Fruit fly (Drosophila melanogaster) whole organism, larva: ENCODE measurements around the gene CG4789.

Experiments
- noc ChIP-seq: fragments of 200-800 bp; sonication (Bioruptor generic); optimal IDR thresholded peaks from 3 replicates; lab custom pipeline; 2019; ENCODE audit warnings: missing biosample characterization, mild to moderate bottlenecking, missing genetic modification characterization, moderate library complexity

CG4789 gene

DNA sequence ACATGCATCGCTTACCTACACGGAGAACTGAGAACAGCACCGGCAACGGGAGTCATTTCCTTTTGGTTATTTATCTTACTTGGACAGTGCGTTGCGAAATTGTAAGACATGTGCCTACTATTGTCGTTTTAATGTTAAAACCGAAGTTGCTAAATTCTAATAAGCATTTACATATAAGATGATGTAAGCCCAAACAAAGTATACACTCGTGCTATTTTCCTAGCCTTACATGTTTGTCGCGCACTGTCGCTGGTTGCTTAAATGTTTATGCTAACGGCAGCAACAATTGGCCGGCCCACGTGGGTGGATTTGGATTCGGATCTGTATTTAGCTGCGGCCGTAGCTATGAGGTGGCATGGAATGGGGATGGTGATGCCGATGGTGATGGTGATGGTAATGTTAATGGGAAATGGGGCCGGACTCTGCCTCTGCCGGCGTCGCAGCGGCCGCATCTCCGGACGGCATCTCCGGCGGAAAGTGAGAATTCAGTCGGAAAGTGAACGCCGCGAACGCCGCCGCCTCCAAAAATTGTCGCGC lies 10.6 kb downstream of the CG4789 start, which contains the start of gene CG4829:
Gene CG4829 (plus strand): TSS at position 487 of the 537 bp plus-strand sequence.
- peak; percentile 67 for TF ChIP-seq noc (tag; lab: Kevin White, UChicago)

DNA sequence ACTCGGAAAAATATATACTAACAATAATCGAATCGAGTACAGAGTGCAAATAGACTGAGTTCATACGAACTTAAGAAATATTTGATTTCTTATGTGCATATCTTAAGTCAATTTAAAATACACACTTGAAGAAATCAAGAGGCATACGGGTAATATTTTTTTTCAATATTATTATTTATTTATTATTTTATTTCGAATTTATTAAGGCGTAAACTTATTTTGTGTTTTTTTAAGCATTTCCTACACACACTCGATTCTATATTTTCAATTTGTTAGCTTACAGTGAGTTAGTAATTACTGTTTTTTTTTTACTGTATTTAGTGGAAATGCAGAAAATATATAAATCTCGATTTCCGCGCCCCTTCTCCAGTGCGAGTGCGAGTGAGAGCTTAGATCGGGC lies 12.5 kb downstream of the CG4789 start:
- no peak for TF ChIP-seq noc (tag; lab: Kevin White, UChicago)

DNA sequence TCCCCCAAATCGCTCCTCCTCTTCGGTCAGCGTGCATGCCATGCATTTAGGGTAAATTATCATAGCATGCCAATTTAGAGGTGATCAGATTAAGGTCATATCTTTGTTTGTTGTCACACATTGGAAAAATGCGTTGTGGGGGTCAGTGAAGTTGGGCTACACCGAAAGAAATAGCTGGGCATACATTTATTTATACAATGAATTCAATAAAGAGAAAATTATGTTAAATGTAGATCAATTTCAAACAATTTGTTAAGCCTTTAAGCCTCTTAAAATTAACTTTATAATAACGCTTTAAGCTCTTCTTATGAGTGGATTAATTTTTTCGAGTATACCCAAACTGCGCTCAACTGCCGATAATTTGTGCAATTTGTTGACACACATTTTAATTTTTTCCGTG lies 13.6 kb downstream of the CG4789 start:
- TF ChIP-seq noc (tag; lab: Kevin White, UChicago), result no peak

DNA sequence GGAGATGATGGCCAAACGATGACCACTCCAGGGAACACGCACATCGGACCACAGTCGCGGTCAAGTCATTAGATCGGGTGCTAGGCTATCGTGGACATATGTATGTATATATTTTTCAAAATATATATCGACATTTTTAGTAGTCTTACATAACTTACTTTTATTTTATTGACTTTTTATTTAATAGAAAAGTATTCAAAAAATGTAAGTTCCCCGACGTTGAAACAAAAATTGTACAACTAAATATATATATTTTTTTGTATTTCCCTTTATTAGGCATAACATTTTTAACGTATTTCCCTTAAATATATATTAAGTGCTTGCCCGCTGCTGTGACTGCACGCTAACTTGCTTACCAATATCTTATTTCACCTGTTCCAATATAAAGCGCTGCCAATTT lies 14.4 kb downstream of the CG4789 start:
- TF ChIP-seq noc (tag; lab: Kevin White, UChicago), result no peak

DNA sequence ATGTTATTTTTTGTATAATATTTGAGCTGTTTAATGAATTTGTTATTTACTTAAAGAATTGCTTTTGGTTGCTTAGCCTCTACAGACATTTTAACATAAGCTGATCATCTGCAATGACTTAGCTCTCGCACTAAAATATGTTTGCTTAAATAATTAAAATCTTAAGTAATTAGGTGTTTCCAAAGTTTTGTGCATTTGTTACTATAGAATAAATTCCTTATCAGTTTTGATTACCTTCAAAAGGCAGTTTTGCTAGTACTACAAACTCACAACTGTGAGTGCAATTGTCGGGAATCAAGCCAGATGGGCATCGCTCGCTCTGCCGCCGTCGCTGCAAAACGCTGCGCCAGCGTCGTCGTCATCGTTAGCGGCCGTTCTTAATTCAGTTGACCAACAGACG lies 15.8 kb downstream of the CG4789 start:
- no peak for TF ChIP-seq noc (tag; lab: Kevin White, UChicago)

DNA sequence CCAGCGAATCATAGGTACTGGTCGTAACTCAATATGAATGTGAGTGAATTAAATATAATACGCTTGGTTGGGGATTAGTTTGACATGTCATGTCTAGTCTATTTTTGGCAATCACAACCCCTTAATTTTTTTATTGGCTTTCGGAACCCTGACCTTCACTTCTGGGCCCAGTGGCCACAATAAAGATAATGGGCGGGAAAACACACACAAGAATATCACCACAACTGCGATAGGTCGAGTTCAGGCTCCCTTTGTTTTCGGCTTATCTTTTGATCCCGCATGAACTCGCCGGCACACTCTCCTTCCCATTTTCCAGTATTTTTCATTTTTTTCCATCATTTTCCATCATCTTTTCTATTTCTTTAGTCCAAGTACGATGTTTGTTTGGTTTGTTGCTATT lies 17.5 kb downstream of the CG4789 start:
- TF ChIP-seq noc (tag; lab: Kevin White, UChicago), result no peak

DNA sequence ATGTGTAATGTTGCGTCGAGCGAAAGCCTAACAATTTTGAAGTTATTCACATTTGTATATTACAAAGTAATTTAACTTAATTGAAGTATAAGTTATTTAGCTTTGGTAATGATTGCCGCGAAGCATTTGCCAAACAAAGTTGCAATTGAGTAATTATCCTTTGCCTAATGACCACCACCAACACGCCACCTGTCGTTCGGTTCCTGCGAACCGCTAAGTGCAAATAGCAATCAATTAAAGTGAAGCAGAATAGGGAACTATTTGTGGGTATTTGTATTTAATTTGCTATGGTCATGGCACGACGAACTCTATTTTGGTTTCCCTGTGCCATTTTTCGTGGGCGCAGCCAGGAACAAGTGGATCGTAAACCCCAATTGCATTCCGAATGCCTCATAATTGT lies 19.9 kb downstream of the CG4789 start:
- TF ChIP-seq noc (tag; lab: Kevin White, UChicago), result no peak

DNA sequence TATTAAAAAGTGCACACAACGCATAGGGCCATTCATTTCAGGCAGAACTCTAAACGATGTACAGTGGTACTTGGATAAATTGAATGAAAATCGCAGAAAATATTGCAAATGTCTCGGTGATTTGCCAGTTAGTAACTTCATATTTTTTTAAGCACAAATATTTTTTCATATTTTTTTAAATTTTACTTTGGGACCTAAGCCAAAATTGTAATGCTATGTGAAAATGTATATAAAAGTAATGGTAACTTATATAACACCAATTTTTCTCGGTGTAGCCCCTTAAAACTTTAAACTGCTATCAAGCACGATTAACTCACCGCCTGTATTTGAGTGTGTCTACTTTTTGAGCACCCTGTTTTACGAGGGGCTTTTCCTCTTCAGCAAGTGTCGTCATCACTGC lies 20.5 kb downstream of the CG4789 start:
- no peak for TF ChIP-seq noc (tag; lab: Kevin White, UChicago)

DNA sequence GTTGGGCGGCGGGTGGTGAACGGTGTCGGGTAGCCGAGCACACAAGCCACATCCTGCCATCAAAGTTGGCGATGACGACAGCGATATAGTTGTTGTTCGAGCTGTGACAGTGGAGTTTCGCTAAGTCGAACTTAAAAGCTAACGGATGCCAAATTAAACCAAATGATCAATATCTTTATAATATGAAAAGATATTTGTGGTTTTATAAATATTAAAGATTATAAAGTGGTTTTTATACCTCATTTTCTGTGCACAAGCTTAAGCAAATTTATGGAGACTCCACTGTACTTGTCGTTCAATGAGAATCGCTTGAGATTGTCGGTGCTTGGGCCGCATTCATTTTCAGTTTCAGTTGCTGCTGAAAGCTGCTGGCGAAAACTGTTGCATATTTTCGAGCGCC lies 21.4 kb downstream of the CG4789 start:
- TF ChIP-seq noc (tag; lab: Kevin White, UChicago), result peak; percentile 22

DNA sequence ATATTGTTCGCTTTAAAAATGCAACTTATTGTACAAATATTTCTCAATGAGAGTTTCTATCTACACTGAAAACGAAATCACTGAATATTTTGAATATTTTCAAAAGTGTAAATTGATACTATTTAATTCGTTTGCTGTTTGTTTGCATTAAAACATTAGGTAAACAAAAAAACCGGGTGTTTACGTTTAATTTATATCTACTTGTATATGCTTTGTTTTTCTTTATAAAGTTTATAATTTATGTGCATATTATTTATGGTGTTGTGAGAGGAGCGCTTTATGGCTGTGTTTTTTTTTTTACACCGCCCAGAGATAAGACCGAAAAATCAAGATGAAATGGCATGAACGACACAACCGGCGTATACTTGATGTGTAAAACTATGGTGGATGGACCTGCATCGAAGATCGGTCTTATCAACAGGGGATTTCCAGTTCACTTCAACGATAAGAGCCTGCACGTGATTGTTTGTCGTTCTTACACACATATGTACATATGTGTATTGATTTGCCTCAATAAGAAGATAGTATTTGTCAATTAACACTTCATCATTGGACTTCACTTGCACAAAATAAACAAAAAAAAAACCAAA lies 28.8 kb downstream of the CG4789 start:
- TF ChIP-seq noc (tag; lab: Kevin White, UChicago), result peak; percentile 43

DNA sequence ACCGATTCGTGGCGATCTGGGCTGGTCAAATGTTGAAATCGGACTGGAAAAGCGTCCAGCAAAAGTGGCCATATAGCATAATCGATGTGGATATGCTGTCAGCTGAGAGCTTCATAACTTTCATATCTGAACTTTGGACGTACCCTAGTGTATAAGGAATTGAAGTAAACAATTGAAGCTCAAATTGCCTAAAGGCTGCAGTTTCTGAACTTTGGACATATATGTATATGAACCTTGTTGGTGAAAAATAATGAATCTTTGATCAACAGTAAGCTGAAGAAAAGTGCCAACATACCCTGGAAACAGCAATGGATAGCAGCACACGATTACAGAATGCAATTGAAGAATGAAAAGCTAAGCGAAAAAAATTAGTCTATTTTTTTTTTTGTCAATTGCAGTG lies 29.4 kb downstream of the CG4789 start:
- TF ChIP-seq noc (tag; lab: Kevin White, UChicago), result no peak

DNA sequence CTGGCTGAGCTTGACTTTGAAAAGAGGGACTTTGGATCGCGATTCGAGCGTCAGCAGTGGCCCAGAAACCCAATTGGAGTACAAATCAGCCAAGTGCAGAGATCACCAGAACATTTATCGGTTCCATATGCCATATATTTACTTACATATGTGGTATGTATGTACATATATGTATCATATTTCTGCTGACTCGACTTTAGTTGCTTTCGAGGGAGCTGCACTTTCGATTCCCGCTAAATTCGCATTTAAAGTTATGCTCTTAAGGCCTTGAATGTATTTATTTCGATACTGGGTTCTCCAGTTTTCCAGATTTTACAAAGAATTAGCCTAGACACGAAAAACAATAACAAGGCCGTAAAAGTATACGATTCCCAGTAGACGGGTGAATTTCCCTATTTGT lies 31.1 kb downstream of the CG4789 start:
- TF ChIP-seq noc (tag; lab: Kevin White, UChicago), result no peak

DNA sequence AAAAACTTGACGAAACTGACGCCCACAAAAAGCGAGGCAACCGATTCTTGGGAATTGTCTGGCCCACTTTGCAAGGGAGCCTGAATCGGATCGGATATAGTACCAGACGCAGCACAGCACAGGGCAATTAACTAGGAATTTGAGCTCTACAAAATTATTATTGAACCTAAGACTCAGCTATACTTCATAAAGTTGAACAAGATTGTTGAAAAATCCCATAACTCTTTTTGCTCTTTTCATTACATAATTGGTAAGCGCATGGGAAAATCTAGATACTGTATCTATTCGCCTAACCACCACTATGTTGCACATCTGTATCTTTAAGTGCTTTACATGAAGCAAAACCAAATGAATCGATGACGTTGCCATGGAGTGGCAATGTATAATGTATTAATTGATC lies 32.4 kb downstream of the CG4789 start:
- no peak for TF ChIP-seq noc (tag; lab: Kevin White, UChicago)

DNA sequence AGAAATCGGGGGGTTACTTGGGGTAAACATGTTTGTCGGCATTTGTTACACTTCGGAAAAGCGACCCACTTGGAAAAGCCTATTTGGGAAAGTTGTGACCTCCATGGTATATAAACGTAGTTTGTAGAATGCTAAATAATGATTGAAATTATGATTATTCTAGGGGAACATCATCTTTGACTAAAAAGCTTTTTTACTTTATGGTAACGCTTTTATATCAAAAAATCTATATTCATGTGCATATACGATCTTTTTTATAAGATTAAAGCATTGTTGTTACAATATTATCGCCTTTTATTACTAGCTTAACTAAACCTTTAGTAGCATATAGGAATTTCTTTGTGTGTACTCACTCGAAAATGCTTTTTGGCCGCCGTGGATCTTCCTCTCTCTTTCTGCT lies 33.5 kb downstream of the CG4789 start:
- TF ChIP-seq noc (tag; lab: Kevin White, UChicago), result no peak

DNA sequence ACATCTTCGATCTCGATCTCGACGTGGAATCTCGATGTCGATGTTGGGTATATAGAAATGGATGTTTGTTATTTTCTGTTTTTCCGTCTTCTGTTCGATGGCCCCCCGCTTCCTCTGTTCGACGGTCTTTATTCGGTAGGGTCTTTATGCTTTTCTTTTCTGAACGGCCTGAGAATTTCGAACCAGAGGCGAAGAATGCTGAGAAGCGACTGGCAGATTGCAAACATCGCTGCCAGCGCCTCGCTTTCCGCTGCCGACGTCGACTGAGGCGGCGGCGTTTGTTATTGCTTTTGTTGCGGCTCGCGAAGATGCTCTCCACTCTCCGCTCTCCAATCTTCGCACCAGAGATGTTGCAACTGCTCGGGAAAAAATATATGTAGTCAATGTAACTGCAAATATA lies 34.6 kb downstream of the CG4789 start, which contains the start of the genes CG13004 and CG46306:
Gene CG13004 (minus strand): TSS at position 217 of the 400 bp plus-strand sequence.
Gene CG46306 (minus strand): TSS at position 217 of the 400 bp plus-strand sequence.
- TF ChIP-seq noc (tag; lab: Kevin White, UChicago), result no peak

DNA sequence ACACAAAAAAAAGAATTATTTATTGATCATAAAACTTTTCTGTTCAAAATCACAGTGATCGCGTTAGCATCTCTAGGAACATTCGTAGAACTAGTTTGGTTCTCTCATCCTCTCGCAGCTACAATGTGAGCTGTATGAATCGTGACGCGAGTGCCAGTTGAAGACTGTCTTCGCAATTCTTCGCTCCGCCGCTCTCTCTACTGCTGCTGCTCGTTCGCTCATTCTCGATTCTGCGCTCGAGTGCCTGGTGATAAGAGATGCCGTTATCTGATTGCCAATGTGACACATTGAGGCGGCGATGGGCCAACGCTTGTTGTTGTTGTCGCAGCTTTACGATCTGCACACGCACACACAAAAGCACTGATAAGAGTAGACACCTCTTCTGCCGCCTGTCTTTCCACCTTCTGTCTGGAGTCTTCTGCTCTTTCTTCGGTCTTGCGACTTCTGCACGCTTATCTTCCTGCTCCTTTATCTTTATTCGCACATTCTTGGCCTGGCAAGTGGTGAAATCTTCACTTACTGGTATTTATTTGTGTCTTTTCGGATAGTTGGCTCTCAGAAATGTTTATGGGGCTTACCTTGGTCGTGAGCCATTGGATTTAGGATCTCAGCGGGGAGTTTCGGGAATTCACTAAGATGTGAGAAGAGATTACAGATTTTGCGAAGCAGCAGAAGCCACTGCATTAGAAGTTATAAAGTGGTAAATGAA lies 35.5 kb downstream of the CG4789 start:
- peak; percentile 80 for TF ChIP-seq noc (tag; lab: Kevin White, UChicago)
